Worm (Caenorhabditis elegans): ENCODE data around the gene T10D4.14.

Gene T10D4.14

ce11 chrII:3117471-3117870, 34.0 kb downstream of the T10D4.14 start, which contains the start of gene T10D4.7:
TSS of gene T10D4.7 (plus strand) at chrII:3117771.
- TF ChIP-seq zag-1 (tag; optimal IDR thresholded peaks at IDR 0.05) (no peak), aly-2 (tag; optimal IDR thresholded peaks at IDR 0.05) (no peak)

DNA sequence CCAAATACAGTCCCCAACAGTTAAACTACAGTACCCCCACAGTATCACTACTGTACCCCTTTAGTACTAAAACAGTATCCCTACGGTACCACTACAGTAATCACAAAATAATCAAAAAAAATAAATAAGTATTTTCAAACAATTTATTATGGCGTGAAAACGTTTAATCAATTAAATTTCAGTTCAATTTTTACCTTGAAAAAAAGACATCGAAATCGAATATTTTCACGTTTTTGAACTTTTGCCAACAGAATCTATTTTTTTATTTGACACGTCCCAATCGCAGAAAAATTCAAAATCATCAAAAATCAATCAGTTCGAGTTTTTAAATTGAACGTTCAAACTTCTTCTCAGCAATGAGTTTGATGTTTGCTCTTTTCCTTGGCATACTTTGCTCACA, 37.6 kb downstream of the T10D4.14 start, which contains the start of gene clec-123:
Gene clec-123 (plus strand): TSS at position 301 of the 400 bp plus-strand sequence.
- no peak for TF ChIP-seq rbr-2 (tag; optimal IDR thresholded peaks at IDR 0.05)
- no peak for TF ChIP-seq T20F7.1 (GFP tag; optimal IDR thresholded peaks at IDR 0.05)
- no peak for TF ChIP-seq lin-13 (GFP tag; optimal IDR thresholded peaks at IDR 0.05)
- no peak for TF ChIP-seq skn-1 (tag; optimal IDR thresholded peaks at IDR 0.05)
- TF ChIP-seq Y75B8A.6 (GFP tag; IDR thresholded peaks at IDR 0.05) = no peak
- no peak for TF ChIP-seq nhr-42 (GFP tag; IDR thresholded peaks at IDR 0.05)
- TF ChIP-seq nhr-6 (tag; optimal IDR thresholded peaks at IDR 0.05) = no peak
- TF ChIP-seq F10B5.3 (tag; optimal IDR thresholded peaks at IDR 0.05) = no peak

DNA sequence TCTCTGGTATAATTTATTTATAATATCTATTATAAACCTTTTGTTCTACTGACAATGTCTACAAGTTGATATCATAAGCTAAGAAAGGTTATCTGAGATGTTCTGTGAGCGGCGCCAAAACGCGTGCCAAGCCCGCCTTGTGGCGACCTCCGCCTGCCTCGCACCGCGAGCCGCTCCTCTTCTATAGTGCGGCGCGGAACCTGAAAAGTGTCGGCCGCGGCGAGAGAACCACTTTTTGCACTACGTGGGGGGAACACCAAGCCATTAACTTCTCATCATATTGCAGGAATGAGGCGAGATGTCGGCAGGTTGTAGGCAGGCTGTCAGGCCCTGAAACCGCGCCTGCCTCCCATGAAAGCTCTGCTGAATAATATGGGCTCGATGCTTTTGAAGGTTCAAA, 38.2 kb downstream of the T10D4.14 start:
- peak; percentile 22; the same call in 1 of the 2 replicates for TF ChIP-seq pha-4 (GFP tag; IDR thresholded peaks at IDR 0.05)
- TF ChIP-seq pha-4 (tag; optimal IDR thresholded peaks at IDR 0.05) = no peak
- TF ChIP-seq unc-130 (GFP tag; optimal IDR thresholded peaks at IDR 0.05) = no peak
- TF ChIP-seq set-16 (GFP tag; IDR thresholded peaks at IDR 0.05) = peak; percentile 88
- TF ChIP-seq snpc-4 (tag; optimal IDR thresholded peaks at IDR 0.05) = peak; percentile 53
- no peak for TF ChIP-seq aly-2 (tag; optimal IDR thresholded peaks at IDR 0.05)

ce11 chrII:3112313-3112712, 39.2 kb downstream of the T10D4.14 start, which contains the start of gene Y25C1A.2:
TSS of gene Y25C1A.2 (plus strand) at chrII:3112613.
- no peak for TF ChIP-seq daf-8 (GFP tag; IDR thresholded peaks at IDR 0.05)

- no peak for TF ChIP-seq nhr-41 (GFP tag; IDR thresholded peaks at IDR 0.05)
- peak; percentile 6 for TF ChIP-seq dve-1 (tag; optimal IDR thresholded peaks at IDR 0.05; ENCODE audit: insufficient read depth)
- no peak for TF ChIP-seq ZK337.2 (GFP tag; IDR thresholded peaks at IDR 0.05)
- no peak for TF ChIP-seq jun-1 (tag; optimal IDR thresholded peaks at IDR 0.05)
- no peak for TF ChIP-seq nhr-76 (tag; optimal IDR thresholded peaks at IDR 0.05)
- TF ChIP-seq nhr-11 (tag; optimal IDR thresholded peaks at IDR 0.05) = no peak
- TF ChIP-seq unc-62 (GFP tag; optimal IDR thresholded peaks at IDR 0.05 in 1 of 2) = no peak
- no peak for TF ChIP-seq unc-62 (tag; optimal IDR thresholded peaks at IDR 0.05)
- TF ChIP-seq hmg-1.1 (GFP tag; IDR thresholded peaks at IDR 0.05) = 0 out of 2 replicates have a peak, but pooled peaks have one; percentile 40
- TF ChIP-seq daf-16 (GFP tag; optimal IDR thresholded peaks at IDR 0.05) = no peak
- peak; percentile 9 for TF ChIP-seq daf-16 (tag; optimal IDR thresholded peaks at IDR 0.05)
- TF ChIP-seq ctbp-1 (GFP tag; IDR thresholded peaks at IDR 0.05) = no peak
- no peak for TF ChIP-seq daf-8 (GFP tag; IDR thresholded peaks at IDR 0.05)
- TF ChIP-seq zag-1 (tag; optimal IDR thresholded peaks at IDR 0.05) = no peak
- TF ChIP-seq mes-2 (tag; optimal IDR thresholded peaks at IDR 0.05; ENCODE audit: poor library complexity, severe bottlenecking) = peak; percentile 53
- TF ChIP-seq egl-27 (tag; optimal IDR thresholded peaks at IDR 0.05) = no peak
- no peak for TF ChIP-seq attf-4 (tag; optimal IDR thresholded peaks at IDR 0.05)
- no peak for TF ChIP-seq F37D6.2 (tag; optimal IDR thresholded peaks at IDR 0.05)
Measured at ce11 chrII:3111147-3111546, 40.4 kb downstream of the T10D4.14 start, which contains the start of gene Y25C1A.13. TSS of gene Y25C1A.13 (minus strand) at chrII:3111247.

DNA sequence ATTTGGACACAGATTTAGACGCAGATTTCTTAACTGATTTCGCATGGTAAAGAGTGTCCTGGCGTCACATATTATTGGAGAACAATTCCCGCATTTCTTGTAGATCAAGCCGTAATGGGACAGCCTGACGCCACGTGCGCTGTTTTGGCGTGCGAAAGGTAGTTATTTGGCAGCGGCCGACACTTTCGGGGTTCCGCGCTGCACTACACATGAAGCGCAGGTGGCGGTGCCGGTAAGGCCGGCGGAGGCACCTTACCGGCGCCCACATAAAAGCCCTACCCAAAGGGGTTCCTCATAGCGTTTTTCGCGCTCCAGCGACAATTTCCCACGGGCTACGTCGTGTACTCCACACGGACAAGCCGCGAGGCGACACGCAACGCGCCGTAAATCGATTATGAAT, 41.4 kb downstream of the T10D4.14 start:
- 0 out of 2 replicates have a peak, but pooled peaks have one; percentile 30 for TF ChIP-seq dmd-8 (GFP tag; IDR thresholded peaks at IDR 0.05)
- peak; percentile 73 for TF ChIP-seq set-16 (GFP tag; IDR thresholded peaks at IDR 0.05)
- TF ChIP-seq Y5F2A.4 (GFP tag; optimal IDR thresholded peaks at IDR 0.05) = no peak
- peak in 1 of 2 experiments; percentile 57 for TF ChIP-seq unc-62 (GFP tag; optimal IDR thresholded peaks at IDR 0.05 in 1 of 2)
- TF ChIP-seq unc-62 (tag; optimal IDR thresholded peaks at IDR 0.05) = no peak
